Worm (Caenorhabditis elegans) whole organism, L3 larva: Measurements from ENCODE around the gene srh-248.
"Not testable (repeated sequence)": the region's sequence is repeated elsewhere in the genome, so short reads cannot be mapped to it uniquely, and the experiment has no call there.

Source experiments
- R02D3.7 ChIP-seq: fragments of 150-350 bp; optimal IDR thresholded peaks from 2 replicates; lab custom pipeline; 2014; ENCODE audit warnings: missing biosample characterization, missing genetic modification characterization
- aly-2 ChIP-seq: fragments of 150-350 bp; optimal IDR thresholded peaks from 2 replicates; lab custom pipeline; 2014; ENCODE audit warnings: missing biosample characterization, missing genetic modification characterization
- ama-1 ChIP-seq: fragments of 150-350 bp; optimal IDR thresholded peaks from 2 replicates; lab custom pipeline; 2018
- ceh-16 ChIP-seq: sonication (generic microtip); optimal IDR thresholded peaks from 2 replicates; lab custom pipeline; 2017; ENCODE audit warnings: missing biosample characterization, missing genetic modification characterization
- ceh-28 ChIP-seq: fragments of 150-350 bp; optimal IDR thresholded peaks from 2 replicates; lab custom pipeline; 2014; ENCODE audit warnings: missing biosample characterization, missing genetic modification reagents, missing genetic modification characterization
- ceh-82 ChIP-seq: fragments of 150-350 bp; optimal IDR thresholded peaks from 2 replicates; lab custom pipeline; 2014; ENCODE audit warnings: missing biosample characterization, missing genetic modification characterization
- ceh-9 ChIP-seq: sonication (generic microtip); optimal IDR thresholded peaks from 2 replicates; lab custom pipeline; 2018; ENCODE audit warnings: missing biosample characterization, missing genetic modification characterization
- egl-5 ChIP-seq: fragments of 150-350 bp; optimal IDR thresholded peaks from 2 replicates; lab custom pipeline; 2017; ENCODE audit warnings: missing biosample characterization, missing genetic modification reagents, missing genetic modification characterization, inconsistent platforms
- elt-3 ChIP-seq, 3 experiments: fragments of 150-350 bp in 1 of 3; sonication (generic microtip) in 2 of 3; optimal IDR thresholded peaks; 2 replicates in 2 of 3; 4 replicates in 1 of 3; lab custom pipeline; 2014 to 2017; ENCODE audit warnings: missing biosample characterization in 3 of 3, missing genetic modification characterization in 3 of 3
- eor-1 ChIP-seq, 2 experiments: fragments of 150-350 bp; optimal IDR thresholded peaks; 2 replicates each; lab custom pipeline; 2014 to 2018; ENCODE audit warnings: missing biosample characterization in 2 of 2, missing genetic modification characterization in 2 of 2
- fkh-10 ChIP-seq: sonication (generic microtip); optimal IDR thresholded peaks from 2 replicates; lab custom pipeline; 2017; ENCODE audit warnings: missing biosample characterization, missing genetic modification reagents, missing genetic modification characterization
- fkh-2 ChIP-seq: fragments of 150-350 bp; optimal IDR thresholded peaks from 2 replicates; lab custom pipeline; 2014; ENCODE audit warnings: missing biosample characterization, missing genetic modification reagents, missing genetic modification characterization
- fos-1 ChIP-seq: fragments of 150-350 bp; optimal IDR thresholded peaks from 2 replicates; lab custom pipeline; 2014; ENCODE audit warnings: missing biosample characterization, missing genetic modification characterization
- hmg-11 ChIP-seq: sonication (generic microtip); optimal IDR thresholded peaks from 2 replicates; lab custom pipeline; 2016; ENCODE audit warnings: missing genetic modification characterization, missing compliant biosample characterization
- jun-1 ChIP-seq: fragments of 150-350 bp; optimal IDR thresholded peaks from 2 replicates; lab custom pipeline; 2014; ENCODE audit warnings: missing biosample characterization, missing genetic modification reagents, missing genetic modification characterization
- lin-15B ChIP-seq: fragments of 150-350 bp; optimal IDR thresholded peaks from 2 replicates; lab custom pipeline; 2014; ENCODE audit warnings: missing biosample characterization, missing genetic modification characterization
- lin-39 ChIP-seq: fragments of 150-350 bp; optimal IDR thresholded peaks from 2 replicates; lab custom pipeline; 2018; ENCODE audit warnings: missing biosample characterization, missing genetic modification reagents, missing genetic modification characterization
- lsy-12 ChIP-seq: sonication (generic microtip); optimal IDR thresholded peaks from 2 replicates; lab custom pipeline; 2016; ENCODE audit warnings: mild to moderate bottlenecking, missing genetic modification characterization, missing compliant biosample characterization
- mdl-1 ChIP-seq: fragments of 150-350 bp; optimal IDR thresholded peaks from 2 replicates; lab custom pipeline; 2014; ENCODE audit warnings: missing biosample characterization, missing genetic modification characterization
- nhr-11 ChIP-seq: fragments of 150-350 bp; optimal IDR thresholded peaks from 2 replicates; lab custom pipeline; 2014; ENCODE audit warnings: missing biosample characterization, missing genetic modification characterization
- nhr-12 ChIP-seq: fragments of 150-350 bp; optimal IDR thresholded peaks from 2 replicates; lab custom pipeline; 2014; ENCODE audit warnings: missing biosample characterization, missing genetic modification characterization
- nhr-23 ChIP-seq: fragments of 150-350 bp; optimal IDR thresholded peaks from 2 replicates; lab custom pipeline; 2014; ENCODE audit warnings: missing biosample characterization, missing genetic modification reagents, missing genetic modification characterization
- nhr-25 ChIP-seq: sonication (generic microtip); optimal IDR thresholded peaks from 2 replicates; lab custom pipeline; 2017; ENCODE audit warnings: missing biosample characterization, missing genetic modification characterization
- nhr-28 ChIP-seq: fragments of 150-350 bp; optimal IDR thresholded peaks from 2 replicates; lab custom pipeline; 2014; ENCODE audit warnings: missing biosample characterization, missing genetic modification characterization
- nhr-43 ChIP-seq: sonication (generic microtip); optimal IDR thresholded peaks from 2 replicates; lab custom pipeline; 2016; ENCODE audit warnings: mild to moderate bottlenecking, missing genetic modification characterization, missing compliant biosample characterization; ENCODE audit not compliant: poor library complexity, severe bottlenecking
- nhr-67 ChIP-seq: fragments of 150-350 bp; optimal IDR thresholded peaks from 2 replicates; lab custom pipeline; 2014; ENCODE audit warnings: missing biosample characterization, missing genetic modification characterization
- nhr-77 ChIP-seq: fragments of 150-350 bp; optimal IDR thresholded peaks from 2 replicates; lab custom pipeline; 2014; ENCODE audit warnings: missing biosample characterization, missing genetic modification characterization
- pha-4 ChIP-seq: fragments of 150-350 bp; optimal IDR thresholded peaks from 2 replicates; lab custom pipeline; 2014; ENCODE audit warnings: missing biosample characterization, missing genetic modification reagents, missing genetic modification characterization
- pqm-1 ChIP-seq: fragments of 150-350 bp; optimal IDR thresholded peaks from 2 replicates; lab custom pipeline; 2017; ENCODE audit warnings: missing biosample characterization, missing genetic modification characterization, inconsistent platforms
- sea-2 ChIP-seq: fragments of 150-350 bp; sonication (generic microtip); optimal IDR thresholded peaks from 4 replicates; lab custom pipeline; 2014; ENCODE audit warnings: missing biosample characterization, missing genetic modification reagents, missing genetic modification characterization
- skn-1 ChIP-seq: fragments of 150-350 bp; optimal IDR thresholded peaks from 2 replicates; lab custom pipeline; 2014; ENCODE audit warnings: missing biosample characterization, missing genetic modification characterization
- tbx-2 ChIP-seq: sonication (generic microtip); optimal IDR thresholded peaks from 2 replicates; lab custom pipeline; 2016; ENCODE audit warnings: mild to moderate bottlenecking, missing genetic modification characterization, missing compliant biosample characterization
- unc-62 ChIP-seq: fragments of 150-350 bp; sonication (generic microtip); optimal IDR thresholded peaks from 4 replicates; lab custom pipeline; 2014; ENCODE audit warnings: missing biosample characterization, missing genetic modification reagents, missing genetic modification characterization
- zag-1 ChIP-seq: fragments of 150-350 bp; optimal IDR thresholded peaks from 2 replicates; lab custom pipeline; 2014; ENCODE audit warnings: missing biosample characterization, missing genetic modification characterization
- ztf-11 ChIP-seq: fragments of 150-350 bp; optimal IDR thresholded peaks from 2 replicates; lab custom pipeline; 2014; ENCODE audit warnings: missing biosample characterization, missing genetic modification characterization
- ztf-4 ChIP-seq: fragments of 150-350 bp; optimal IDR thresholded peaks from 2 replicates; lab custom pipeline; 2014; ENCODE audit warnings: missing biosample characterization, missing genetic modification characterization

srh-248 gene

DNA sequence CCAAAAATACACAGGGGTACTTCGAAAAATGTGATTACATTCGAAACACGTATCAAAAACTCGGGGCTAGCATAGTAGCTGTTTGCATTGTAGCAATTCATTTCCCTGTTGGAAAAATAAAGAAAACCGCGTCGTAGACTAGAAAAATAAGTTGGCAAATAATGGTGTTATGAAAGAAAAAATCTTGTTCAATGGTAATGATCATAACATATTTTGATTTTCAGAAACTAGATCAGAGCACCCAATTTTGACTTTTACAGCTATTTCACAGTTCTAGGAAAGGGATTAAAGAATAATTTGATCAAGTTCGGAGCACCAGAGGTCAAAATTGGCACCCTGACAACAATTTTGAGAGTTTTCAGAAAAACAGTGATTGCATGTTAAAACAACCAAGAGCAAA is at the start of gene srh-248:
Gene srh-248 (minus strand): TSS at position 101 of the 400 bp plus-strand sequence.
- TF ChIP-seq ztf-11; egl-5 (tag; lab: Kevin White, UChicago); nhr-43 (tag; lab: Kevin White, UChicago): not testable (repeated sequence)
- TF ChIP-seq, all 47 proteins: peak for 0; not testable (repeated sequence) for 47

DNA sequence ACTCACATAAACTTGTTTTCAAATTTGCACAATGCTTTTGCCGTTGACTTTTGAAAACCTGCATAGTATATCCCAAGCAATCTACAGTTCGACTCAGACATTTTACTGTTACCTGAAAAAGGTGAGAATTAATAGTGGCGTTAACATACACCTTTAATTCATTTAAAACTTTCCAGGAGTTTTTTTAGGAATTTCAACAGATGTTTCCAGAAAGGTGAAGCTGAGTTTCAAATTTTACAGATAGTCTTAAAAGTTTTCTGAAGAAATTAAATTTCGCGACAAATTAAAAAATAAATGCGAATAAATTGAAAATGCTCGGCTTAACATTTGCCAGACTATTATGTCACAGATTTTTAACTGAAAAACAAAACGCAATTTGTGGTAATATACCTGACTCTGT is 44.5 kb upstream of the srh-248 start, which contains the start of gene srw-119:
Gene srw-119 (minus strand): TSS at position 101 of the 400 bp plus-strand sequence.
- TF ChIP-seq R02D3.7 (tag; lab: Kevin White, UChicago) (no peak), nhr-23 (tag; lab: Kevin White, UChicago) (no peak), ztf-11 (no peak), elt-3 (tag; optimal IDR thresholded peaks at IDR 0.05; lab: Kevin White, UChicago) (no peak), nhr-67 (tag; lab: Kevin White, UChicago) (no peak), lin-39 (tag; lab: Kevin White, UChicago) (no peak), hmg-11 (tag; lab: Kevin White, UChicago) (no peak), ama-1 (lab: Kevin White, UChicago) (no peak), ztf-4 (tag; lab: Kevin White, UChicago) (no peak), tbx-2 (tag; lab: Kevin White, UChicago) (no peak), nhr-25 (tag; lab: Kevin White, UChicago) (no peak), fkh-10 (no peak), eor-1 (tag; optimal IDR thresholded peaks at IDR 0.05; lab: Kevin White, UChicago) (no peak)
- TF ChIP-seq, all 47 proteins: peak for 0

DNA sequence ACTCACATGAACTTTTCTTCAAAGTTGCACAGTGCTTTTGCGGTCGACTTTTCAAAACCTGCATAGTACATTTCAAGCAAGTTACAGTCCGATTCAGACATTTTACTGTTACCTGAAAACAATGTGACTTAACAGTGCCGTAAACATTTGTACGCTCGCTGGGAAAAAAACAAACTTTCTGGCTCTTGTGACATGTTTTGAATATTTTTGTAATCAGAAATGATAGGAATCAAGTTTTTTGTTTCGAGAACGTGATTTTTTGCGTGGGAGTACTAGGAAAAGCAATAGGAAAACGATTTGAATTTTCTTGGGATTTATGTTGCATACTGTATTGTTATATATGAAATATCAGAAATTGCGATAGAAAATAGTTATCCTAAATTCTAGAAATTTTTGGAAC is 40.9 kb upstream of the srh-248 start, which contains the start of gene srw-120:
Gene srw-120 (minus strand): TSS at position 101 of the 400 bp plus-strand sequence.
- TF ChIP-seq ceh-28 (no peak), ceh-9 (no peak), zag-1 (tag; lab: Kevin White, UChicago) (no peak), lin-15B (tag; lab: Kevin White, UChicago) (no peak), pqm-1 (no peak), mdl-1 (tag; lab: Kevin White, UChicago) (no peak), R02D3.7 (tag; lab: Kevin White, UChicago) (no peak), nhr-11 (tag; lab: Kevin White, UChicago) (no peak), pha-4 (tag; lab: Kevin White, UChicago) (no peak), egl-5 (tag; lab: Kevin White, UChicago) (no peak)

DNA sequence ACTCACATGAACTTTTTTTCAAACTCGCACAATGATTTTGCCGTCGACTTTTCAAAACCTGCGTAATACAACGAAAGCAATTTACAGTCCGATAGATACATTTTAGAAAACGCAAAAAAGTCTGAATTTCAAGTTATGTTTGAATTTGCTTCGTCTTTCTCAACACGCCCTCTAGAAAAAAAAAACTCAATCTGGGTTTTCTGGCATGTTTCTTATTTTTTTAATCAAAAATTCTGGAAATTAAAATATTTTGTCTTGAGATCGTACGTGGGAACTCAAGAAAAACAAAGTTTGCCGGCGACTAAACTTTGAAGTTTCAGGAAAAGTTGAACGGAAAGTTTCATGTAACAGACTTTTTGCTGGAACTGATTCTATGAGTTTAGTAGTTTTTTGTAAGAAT is 38.6 kb upstream of the srh-248 start, which contains the start of gene srw-115:
Gene srw-115 (minus strand): TSS at position 101 of the 400 bp plus-strand sequence.
- TF ChIP-seq tbx-2 (tag; lab: Kevin White, UChicago) (no peak), aly-2 (tag; lab: Kevin White, UChicago) (no peak), nhr-43 (tag; lab: Kevin White, UChicago) (no peak), pha-4 (tag; lab: Kevin White, UChicago) (no peak), zag-1 (tag; lab: Kevin White, UChicago) (no peak), fkh-2 (tag; lab: Kevin White, UChicago) (no peak), nhr-11 (tag; lab: Kevin White, UChicago) (no peak), fos-1 (tag; lab: Kevin White, UChicago) (no peak), elt-3 (tag; optimal IDR thresholded peaks at IDR 0.05; lab: Kevin White, UChicago) (no peak), lin-39 (tag; lab: Kevin White, UChicago) (no peak), mdl-1 (tag; lab: Kevin White, UChicago) (no peak), nhr-77 (tag; lab: Kevin White, UChicago) (no peak), jun-1 (tag; lab: Kevin White, UChicago) (no peak), nhr-12 (tag; lab: Kevin White, UChicago) (no peak), eor-1 (tag; optimal IDR thresholded peaks at IDR 0.05; lab: Kevin White, UChicago) (no peak), nhr-67 (tag; lab: Kevin White, UChicago) (no peak), sea-2 (GFP tag; lab: Kevin White, UChicago) (no peak)
- TF ChIP-seq, all 47 proteins: peak for 0

DNA sequence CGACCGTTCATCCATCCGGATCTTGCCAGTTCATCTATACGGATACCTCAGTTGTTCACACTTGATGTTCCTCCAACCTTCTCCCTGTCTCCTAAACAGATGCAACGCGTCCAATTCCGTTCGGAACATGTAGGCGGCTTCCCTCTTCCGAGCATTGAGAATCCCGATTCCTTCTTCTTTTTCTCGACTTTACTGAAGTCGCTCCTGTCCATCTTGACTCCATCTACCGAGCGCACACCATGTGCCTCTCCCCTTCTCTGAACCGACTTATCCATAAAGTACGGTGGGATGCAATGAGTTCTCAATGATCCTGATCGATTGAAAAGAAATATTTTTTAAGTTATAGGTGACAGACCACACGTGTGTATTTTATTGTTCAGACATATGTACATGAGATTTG is 36.8 kb upstream of the srh-248 start:
- TF ChIP-seq tbx-2 (tag; lab: Kevin White, UChicago) (no peak), ceh-28 (no peak), ama-1 (lab: Kevin White, UChicago) (no peak)

DNA sequence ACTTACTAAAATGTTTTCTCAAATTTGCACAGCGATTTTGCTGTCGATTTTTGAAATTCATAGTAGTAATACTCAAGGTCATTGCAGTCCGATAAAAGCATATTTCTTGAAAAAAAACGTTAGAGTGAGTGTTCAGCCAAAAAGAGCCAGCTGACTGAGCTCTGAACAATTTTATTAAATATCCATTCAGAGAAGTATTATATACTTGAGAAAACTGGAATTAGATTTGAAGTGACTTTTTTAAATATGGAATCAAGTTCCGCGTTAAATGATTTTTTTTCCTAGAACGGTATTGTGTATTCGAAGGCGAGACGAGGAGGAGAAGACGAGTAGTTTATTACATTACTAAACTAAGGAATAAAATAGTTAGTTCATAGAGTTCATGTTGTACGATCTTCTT is 36.2 kb upstream of the srh-248 start, which contains the start of gene srw-121:
Gene srw-121 (minus strand): TSS at position 101 of the 400 bp plus-strand sequence.
- no peak for TF ChIP-seq ceh-82 (tag; lab: Kevin White, UChicago)
- no peak for TF ChIP-seq aly-2 (tag; lab: Kevin White, UChicago)
- no peak for TF ChIP-seq skn-1
- TF ChIP-seq ceh-16 (tag; lab: Kevin White, UChicago) = no peak
- no peak for TF ChIP-seq lsy-12 (tag; lab: Kevin White, UChicago)
- no peak for TF ChIP-seq nhr-23 (tag; lab: Kevin White, UChicago)
- TF ChIP-seq nhr-67 (tag; lab: Kevin White, UChicago) = no peak
- no peak for TF ChIP-seq unc-62
- TF ChIP-seq R02D3.7 (tag; lab: Kevin White, UChicago) = no peak
- TF ChIP-seq ztf-4 (tag; lab: Kevin White, UChicago) = no peak
- no peak for TF ChIP-seq zag-1 (tag; lab: Kevin White, UChicago)
- TF ChIP-seq nhr-28 = no peak
- no peak for TF ChIP-seq lin-39 (tag; lab: Kevin White, UChicago)
- TF ChIP-seq egl-5 (tag; lab: Kevin White, UChicago) = no peak
